Fruit fly (Drosophila melanogaster) whole organism, embryonic: ENCODE measurements around the gene CG18081.

Experiments
- Atf3 ChIP-seq: fragments of 200-800 bp; sonication (Bioruptor generic); optimal IDR thresholded peaks from 3 replicates; lab custom pipeline; 2016; ENCODE audit warnings: missing biosample characterization, missing genetic modification characterization
- BEAF-32 ChIP-seq: fragments of 200-800 bp; sonication (Bioruptor generic); optimal IDR thresholded peaks from 3 replicates; lab custom pipeline; 2017; ENCODE audit warnings: missing biosample characterization, missing genetic modification characterization, mild to moderate bottlenecking, moderate library complexity, missing genetic modification reagents
- CG10274 ChIP-seq: fragments of 200-800 bp; sonication (Bioruptor generic); optimal IDR thresholded peaks from 3 replicates; lab custom pipeline; 2017; ENCODE audit warnings: missing biosample characterization, mild to moderate bottlenecking, missing genetic modification characterization
- CG1233 ChIP-seq: fragments of 200-800 bp; sonication (Bioruptor generic); optimal IDR thresholded peaks from 4 replicates; lab custom pipeline; 2018; ENCODE audit warnings: missing biosample characterization, mild to moderate bottlenecking, missing genetic modification characterization
- CG13287 ChIP-seq: fragments of 200-800 bp; sonication (Bioruptor generic); IDR thresholded peaks from 2 replicates; pipeline ENCODE4 v1.3.6; 2022; ENCODE audit warnings: missing biosample characterization, missing genetic modification characterization; ENCODE audit not compliant: partially characterized antibody
- CG15269 ChIP-seq: fragments of 200-800 bp; sonication (Bioruptor generic); optimal IDR thresholded peaks from 2 replicates; lab custom pipeline; 2018; ENCODE audit warnings: missing biosample characterization, mild to moderate bottlenecking, missing genetic modification characterization, moderate library complexity
- CG15514 ChIP-seq: fragments of 200-800 bp; sonication (Bioruptor generic); optimal IDR thresholded peaks from 3 replicates; lab custom pipeline; 2017; ENCODE audit warnings: missing biosample characterization, missing genetic modification characterization, mild to moderate bottlenecking, moderate library complexity, missing genetic modification reagents
- CG17328 ChIP-seq: fragments of 200-800 bp; sonication (Bioruptor generic); IDR thresholded peaks from 2 replicates; pipeline ENCODE4 v1.3.6; 2022; ENCODE audit warnings: missing biosample characterization, missing genetic modification characterization
- CG17568 ChIP-seq: fragments of 200-800 bp; sonication (Bioruptor generic); optimal IDR thresholded peaks from 2 replicates; lab custom pipeline; 2018; ENCODE audit warnings: missing biosample characterization, mild to moderate bottlenecking, missing genetic modification characterization, moderate library complexity
- CG17912 ChIP-seq: fragments of 200-800 bp; sonication (Bioruptor generic); optimal IDR thresholded peaks from 2 replicates; lab custom pipeline; 2018; ENCODE audit warnings: missing biosample characterization, mild to moderate bottlenecking, missing genetic modification characterization
- CG18262 ChIP-seq: fragments of 200-800 bp; optimal IDR thresholded peaks from 3 replicates; lab custom pipeline; 2019; ENCODE audit warnings: missing biosample characterization, mild to moderate bottlenecking, missing genetic modification characterization, moderate library complexity
- CG18476 ChIP-seq: fragments of 200-800 bp; sonication (Bioruptor generic); optimal IDR thresholded peaks from 2 replicates; lab custom pipeline; 2016; ENCODE audit warnings: missing biosample characterization, mild to moderate bottlenecking, missing genetic modification characterization
- CG2120 ChIP-seq: fragments of 200-800 bp; sonication (Bioruptor generic); optimal IDR thresholded peaks from 3 replicates; lab custom pipeline; 2016; ENCODE audit warnings: missing biosample characterization, missing genetic modification characterization
- CG2889 ChIP-seq: fragments of 200-800 bp; sonication (Bioruptor generic); IDR thresholded peaks from 3 replicates; pipeline ENCODE4 v1.3.6; 2022; ENCODE audit warnings: missing biosample characterization, missing genetic modification characterization
- CG32772 ChIP-seq: fragments of 200-800 bp; sonication (Bioruptor generic); IDR thresholded peaks from 2 replicates; pipeline ENCODE4 v1.3.6; 2022; ENCODE audit warnings: missing biosample characterization, missing genetic modification characterization
- CG34224 ChIP-seq: fragments of 200-800 bp; sonication (Bioruptor generic); IDR thresholded peaks from 3 replicates; pipeline ENCODE4 v1.3.6; 2022; ENCODE audit warnings: missing biosample characterization, missing genetic modification characterization; ENCODE audit not compliant: partially characterized antibody
- CG3726 ChIP-seq: fragments of 200-800 bp; sonication (Bioruptor generic); IDR thresholded peaks from 3 replicates; pipeline ENCODE4, ENCODE4 v1.3.6; 2022; ENCODE audit warnings: missing biosample characterization, missing genetic modification characterization
- CG3847 ChIP-seq: fragments of 200-800 bp; sonication (Bioruptor generic); IDR thresholded peaks from 2 replicates; pipeline ENCODE4 v1.3.6; 2022; ENCODE audit warnings: missing biosample characterization, missing genetic modification characterization
- CG4328 ChIP-seq: fragments of 200-800 bp; sonication (Bioruptor generic); optimal IDR thresholded peaks from 3 replicates; lab custom pipeline; 2017; ENCODE audit warnings: missing biosample characterization, missing genetic modification reagents, missing genetic modification characterization
- CG4617 ChIP-seq: fragments of 200-800 bp; sonication (Bioruptor generic); optimal IDR thresholded peaks from 3 replicates; lab custom pipeline; 2016; ENCODE audit warnings: missing biosample characterization, missing genetic modification characterization, borderline replicate concordance
- CG7357 ChIP-seq: fragments of 200-800 bp; sonication (Bioruptor generic); IDR thresholded peaks from 3 replicates; pipeline ENCODE4 v1.3.6; 2022; ENCODE audit warnings: missing biosample characterization, missing genetic modification characterization
- CG7372 ChIP-seq: fragments of 200-800 bp; sonication (Bioruptor generic); IDR thresholded peaks from 2 replicates; pipeline ENCODE4 v1.3.6; 2022; ENCODE audit warnings: missing biosample characterization, missing genetic modification characterization
- CG8089 ChIP-seq: fragments of 200-800 bp; sonication (Bioruptor generic); optimal IDR thresholded peaks from 3 replicates; lab custom pipeline; 2016; ENCODE audit warnings: missing biosample characterization, missing genetic modification characterization
- CG8281 ChIP-seq: fragments of 200-800 bp; sonication (Bioruptor generic); optimal IDR thresholded peaks from 2 replicates; lab custom pipeline; 2018; ENCODE audit warnings: missing biosample characterization, mild to moderate bottlenecking, missing genetic modification characterization, moderate library complexity
- CG9609 ChIP-seq: fragments of 200-800 bp; sonication (Bioruptor generic); optimal IDR thresholded peaks from 3 replicates; lab custom pipeline; 2016; ENCODE audit warnings: missing biosample characterization, missing genetic modification characterization
- Camta ChIP-seq: fragments of 200-800 bp; sonication (Bioruptor generic); optimal IDR thresholded peaks from 2 replicates; lab custom pipeline; 2016; ENCODE audit warnings: missing biosample characterization, missing genetic modification characterization
- Gug ChIP-seq: fragments of 200-800 bp; sonication (Bioruptor generic); IDR thresholded peaks from 4 replicates; pipeline ENCODE4 v1.3.6; 2022; ENCODE audit warnings: missing biosample characterization, missing genetic modification characterization
- Lhr ChIP-seq: fragments of 200-800 bp; sonication (Bioruptor generic); optimal IDR thresholded peaks from 3 replicates; lab custom pipeline; 2017; ENCODE audit warnings: mild to moderate bottlenecking, missing biosample characterization, missing genetic modification reagents, missing genetic modification characterization
- Nf-YA ChIP-seq: fragments of 200-800 bp; sonication (Bioruptor generic); IDR thresholded peaks from 2 replicates; pipeline ENCODE4 v1.3.6; 2022; ENCODE audit warnings: missing biosample characterization, missing genetic modification characterization
- Scr ChIP-seq: fragments of 200-800 bp; sonication (Bioruptor generic); IDR thresholded peaks from 2 replicates; pipeline ENCODE4 v1.3.6; 2022; ENCODE audit warnings: missing biosample characterization, missing genetic modification characterization; ENCODE audit not compliant: partially characterized antibody
- Side ChIP-seq: fragments of 200-800 bp; sonication (Bioruptor generic); optimal IDR thresholded peaks from 2 replicates; lab custom pipeline; 2016; ENCODE audit warnings: missing biosample characterization, missing genetic modification characterization
- Vsx1 ChIP-seq: fragments of 200-800 bp; sonication (Bioruptor generic); optimal IDR thresholded peaks from 2 replicates; lab custom pipeline; 2017; ENCODE audit warnings: missing biosample characterization, mild to moderate bottlenecking, missing genetic modification characterization, missing genetic modification reagents
- Xbp1 ChIP-seq: fragments of 200-800 bp; sonication (Bioruptor generic); optimal IDR thresholded peaks from 3 replicates; lab custom pipeline; 2016; ENCODE audit warnings: missing biosample characterization, mild to moderate bottlenecking, missing genetic modification characterization
- bsh ChIP-seq, 2 experiments: fragments of 200-800 bp; sonication (Bioruptor generic); optimal IDR thresholded peaks; 2 replicates each; lab custom pipeline; 2017 to 2018; ENCODE audit warnings: mild to moderate bottlenecking in 2 of 2, missing biosample characterization in 2 of 2, missing genetic modification characterization in 2 of 2, moderate library complexity in 1 of 2
- corto ChIP-seq: fragments of 200-800 bp; sonication (Bioruptor generic); optimal IDR thresholded peaks from 2 replicates; lab custom pipeline; 2016; ENCODE audit warnings: missing biosample characterization, mild to moderate bottlenecking, missing genetic modification characterization, moderate library complexity
- gfzf ChIP-seq: fragments of 200-800 bp; sonication (Bioruptor generic); optimal IDR thresholded peaks from 2 replicates; lab custom pipeline; 2016; ENCODE audit warnings: missing biosample characterization, mild to moderate bottlenecking, missing genetic modification characterization, moderate library complexity
- lola ChIP-seq, 3 experiments: fragments of >200 bp in 2 of 3; fragments of 200-800 bp in 1 of 3; sonication (Bioruptor generic) in 1 of 3; optimal IDR thresholded peaks; 2 replicates each; lab custom pipeline; 2017 to 2019; ENCODE audit warnings: missing biosample characterization in 3 of 3, missing genetic modification characterization in 3 of 3, mild to moderate bottlenecking in 1 of 3, moderate library complexity in 1 of 3
- odd ChIP-seq: fragments of 200-800 bp; sonication (Bioruptor generic); optimal IDR thresholded peaks from 2 replicates; lab custom pipeline; 2017; ENCODE audit warnings: missing biosample characterization, mild to moderate bottlenecking, missing genetic modification characterization
- pan ChIP-seq, 4 experiments: fragments of >200 bp in 3 of 4; fragments of 200-800 bp in 1 of 4; sonication (Bioruptor generic) in 1 of 4; optimal IDR thresholded peaks in 3 of 4; IDR thresholded peaks in 1 of 4; 2 replicates each; pipeline versions ENCODE4 v1.3.6 to Lab custom; 2017 to 2022; ENCODE audit warnings: missing biosample characterization in 2 of 4, missing genetic modification characterization in 2 of 4, mixed read lengths in 1 of 4
- pfk ChIP-seq: fragments of 200-800 bp; sonication (Bioruptor generic); optimal IDR thresholded peaks from 2 replicates; lab custom pipeline; 2018; ENCODE audit warnings: missing biosample characterization, mild to moderate bottlenecking, missing genetic modification characterization, moderate library complexity
- rib ChIP-seq: fragments of 200-800 bp; sonication (Bioruptor generic); IDR thresholded peaks from 2 replicates; pipeline ENCODE4 v1.3.6; 2022; ENCODE audit warnings: missing biosample characterization, missing genetic modification characterization
- schlank ChIP-seq: fragments of 200-800 bp; sonication (Bioruptor generic); optimal IDR thresholded peaks from 2 replicates; lab custom pipeline; 2018; ENCODE audit warnings: missing biosample characterization, mild to moderate bottlenecking, missing genetic modification characterization
- sd ChIP-seq: fragments of 200-800 bp; sonication (Bioruptor generic); optimal IDR thresholded peaks from 3 replicates; lab custom pipeline; 2018; ENCODE audit warnings: missing biosample characterization, mild to moderate bottlenecking, missing genetic modification characterization, moderate library complexity
- sens ChIP-seq: fragments of 200-800 bp; sonication (Bioruptor generic); peaks from one replicate; lab custom pipeline; 2016; ENCODE audit warnings: missing biosample characterization, missing genetic modification characterization
- ssp ChIP-seq: fragments of 200-800 bp; sonication (Bioruptor generic); IDR thresholded peaks from 2 replicates; pipeline ENCODE4 v1.3.6; 2022; ENCODE audit warnings: missing biosample characterization, missing genetic modification characterization
- twi ChIP-seq: fragments of 200-800 bp; optimal IDR thresholded peaks from 2 replicates; lab custom pipeline; 2019; ENCODE audit warnings: missing biosample characterization, mild to moderate bottlenecking, missing genetic modification characterization, moderate library complexity
- unc-4 ChIP-seq: fragments of 200-800 bp; sonication (Bioruptor generic); IDR thresholded peaks from 2 replicates; pipeline ENCODE4 v1.3.6; 2022; ENCODE audit warnings: missing biosample characterization, missing genetic modification characterization; ENCODE audit not compliant: partially characterized antibody
- vfl ChIP-seq: fragments of 200-800 bp; sonication (Bioruptor generic); optimal IDR thresholded peaks from 2 replicates; lab custom pipeline; 2016; ENCODE audit warnings: missing biosample characterization, missing genetic modification characterization
- z ChIP-seq: fragments of 200-800 bp; sonication (Bioruptor generic); IDR thresholded peaks from 3 replicates; pipeline ENCODE4 v1.3.6; 2022; ENCODE audit warnings: missing biosample characterization, missing genetic modification characterization
- zf30C ChIP-seq: fragments of 200-800 bp; sonication (Bioruptor generic); optimal IDR thresholded peaks from 3 replicates; lab custom pipeline; 2018; ENCODE audit warnings: missing biosample characterization, mild to moderate bottlenecking, missing genetic modification characterization

The CG18081 gene

DNA sequence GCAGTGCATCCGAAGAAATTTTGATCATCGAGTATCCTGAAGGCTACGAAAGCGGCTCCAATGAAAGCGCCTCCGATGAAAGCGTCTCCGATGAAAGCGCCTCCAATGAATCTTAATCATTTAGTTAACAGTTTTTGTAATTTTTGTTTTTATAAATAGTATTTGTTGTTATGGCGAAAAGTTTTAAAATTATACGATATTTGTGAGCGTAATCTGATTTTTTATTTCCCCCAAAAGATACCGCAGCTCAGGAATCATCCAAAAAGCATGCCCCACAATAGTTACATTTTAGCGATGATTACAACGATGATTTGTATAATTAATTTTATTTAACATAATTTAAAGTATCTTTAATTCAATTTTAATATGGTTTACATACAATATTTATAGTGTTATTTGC is 25.4 kb downstream of the CG18081 start:
- TF ChIP-seq sd (tag; lab: Kevin White, UChicago), result no peak
- no peak for TF ChIP-seq CG1233 (GFP tag; lab: Kevin White, UChicago)
- TF ChIP-seq Atf3 (GFP tag; lab: Kevin White, UChicago), result no peak
- TF ChIP-seq CG18262, result no peak
- no peak for TF ChIP-seq schlank (tag; lab: Kevin White, UChicago)
- TF ChIP-seq CG18476 (GFP tag; lab: Kevin White, UChicago), result no peak
- no peak for TF ChIP-seq zf30C (GFP tag; lab: Kevin White, UChicago)
- TF ChIP-seq lola (GFP tag; optimal IDR thresholded peaks at IDR 0.05; lab: Kevin White, UChicago), result peak in 1 of 3 experiments; percentile 39
- no peak for TF ChIP-seq rib (GFP tag; lab: Robert Waterston, UW)
- TF ChIP-seq CG32772, result no peak
- no peak for TF ChIP-seq Lhr (GFP tag; lab: Kevin White, UChicago)
- no peak for TF ChIP-seq twi (tag; lab: Kevin White, UChicago)
- no peak for TF ChIP-seq CG34224 (GFP tag; lab: Robert Waterston, UW)
- TF ChIP-seq CG3726 (GFP tag; lab: Robert Waterston, UW), result no peak
- no peak for TF ChIP-seq CG4328 (GFP tag; lab: Kevin White, UChicago)
- peak; percentile 43 for TF ChIP-seq Scr
- no peak for TF ChIP-seq z (GFP tag; lab: Robert Waterston, UW)
- TF ChIP-seq ssp (GFP tag; lab: Robert Waterston, UW), result no peak
- TF ChIP-seq CG13287, result peak; percentile 32; the same call in 1 of the 2 replicates
- TF ChIP-seq CG4617 (GFP tag; lab: Kevin White, UChicago), result no peak
- TF ChIP-seq unc-4 (GFP tag; lab: Robert Waterston, UW), result peak; percentile 27; the same call in 1 of the 2 replicates
- TF ChIP-seq CG17328, result no peak
- TF ChIP-seq corto, result no peak
- no peak for TF ChIP-seq CG7372 (GFP tag; lab: Robert Waterston, UW)
- no peak for TF ChIP-seq CG10274 (GFP tag; lab: Kevin White, UChicago)
- no peak for TF ChIP-seq Vsx1 (GFP tag; lab: Kevin White, UChicago)
- no peak for TF ChIP-seq Xbp1 (GFP tag; lab: Kevin White, UChicago)
- no peak for TF ChIP-seq CG15269
- TF ChIP-seq Side, result no peak
- no peak for TF ChIP-seq CG15514 (GFP tag; lab: Kevin White, UChicago)
- no peak for TF ChIP-seq pfk (GFP tag; lab: Kevin White, UChicago)
- TF ChIP-seq sens (GFP tag; lab: Kevin White, UChicago), result peak; percentile 62
- no peak for TF ChIP-seq CG8089
- no peak for TF ChIP-seq vfl
- TF ChIP-seq odd (GFP tag; lab: Kevin White, UChicago), result no peak
- no peak for TF ChIP-seq CG17568 (GFP tag; lab: Kevin White, UChicago)
- TF ChIP-seq Gug (GFP tag; lab: Robert Waterston, UW), result no peak
- TF ChIP-seq CG8281, result no peak
- TF ChIP-seq pan (optimal IDR thresholded peaks at IDR 0.05; lab: Kevin White, UChicago), result no peak
- no peak for TF ChIP-seq pan (GFP tag; optimal IDR thresholded peaks at IDR 0.05 in 1 of 2, IDR thresholded peaks at IDR 0.05 in 1 of 2)
- TF ChIP-seq CG3847 (GFP tag; lab: Robert Waterston, UW), result no peak
- TF ChIP-seq CG17912 (GFP tag; lab: Kevin White, UChicago), result no peak
- no peak for TF ChIP-seq CG9609
- TF ChIP-seq bsh (GFP tag; optimal IDR thresholded peaks at IDR 0.05; lab: Kevin White, UChicago), result no peak
- TF ChIP-seq gfzf (GFP tag; lab: Kevin White, UChicago), result no peak
- TF ChIP-seq CG7357 (GFP tag; lab: Robert Waterston, UW), result no peak
- TF ChIP-seq Camta (GFP tag; lab: Kevin White, UChicago), result no peak
- no peak for TF ChIP-seq CG2889 (GFP tag; lab: Robert Waterston, UW)
- peak; percentile 33 for TF ChIP-seq BEAF-32 (GFP tag; lab: Kevin White, UChicago)
- no peak for TF ChIP-seq CG2120
- no peak for TF ChIP-seq Nf-YA
